Fruit fly (Drosophila melanogaster): Measurements from ENCODE around the gene CG15005.

Gene CG15005

dm6 chr3L:4158361-4158760 lies 45.8 kb downstream of the CG15005 start:
- TF ChIP-seq CG10654 (GFP tag; optimal IDR thresholded peaks at IDR 0.05): no peak
- peak; percentile 23 to 47 for TF ChIP-seq bsh (GFP tag; optimal IDR thresholded peaks at IDR 0.05)
- TF ChIP-seq fd96Cb (tag; optimal IDR thresholded peaks at IDR 0.05): peak; percentile 19
- peak; percentile 11 for TF ChIP-seq az2 (GFP tag; optimal IDR thresholded peaks at IDR 0.05)
- no peak for TF ChIP-seq Trl (optimal IDR thresholded peaks at IDR 0.05)
- no peak for TF ChIP-seq Trl (GFP tag; optimal IDR thresholded peaks at IDR 0.05)
- TF ChIP-seq nom (GFP tag; optimal IDR thresholded peaks at IDR 0.05): peak; percentile 19
- TF ChIP-seq CG8478 (optimal IDR thresholded peaks at IDR 0.05): no peak
- peak; percentile 68 for TF ChIP-seq CG9727 (GFP tag; optimal IDR thresholded peaks at IDR 0.05)
- peak; percentile 39 for TF ChIP-seq CG14710 (tag; optimal IDR thresholded peaks at IDR 0.05)
- peak; percentile 45 for TF ChIP-seq Chrac-16 (GFP tag; optimal IDR thresholded peaks at IDR 0.05)
- peak; percentile 27; the same call in 1 of the 2 replicates for TF ChIP-seq CG6689 (GFP tag; IDR thresholded peaks at IDR 0.05)
- TF ChIP-seq yki (optimal IDR thresholded peaks at IDR 0.05): no peak
- peak; percentile 72 for TF ChIP-seq CG2712 (tag; optimal IDR thresholded peaks at IDR 0.05)
- peak; percentile 5 for TF ChIP-seq CG15479 (GFP tag; optimal IDR thresholded peaks at IDR 0.05)
- TF ChIP-seq lbe (GFP tag; optimal IDR thresholded peaks at IDR 0.05): peak; percentile 18
- peak; percentile 55; the same call in 1 of the 2 replicates for TF ChIP-seq CG10959 (GFP tag; IDR thresholded peaks at IDR 0.05)
- TF ChIP-seq tin (GFP tag; optimal IDR thresholded peaks at IDR 0.05): peak; percentile 5
- TF ChIP-seq CG30431 (GFP tag; optimal IDR thresholded peaks at IDR 0.05): peak; percentile 44
- TF ChIP-seq Fer1 (GFP tag; optimal IDR thresholded peaks at IDR 0.05): no peak
- TF ChIP-seq CG34422 (GFP tag; IDR thresholded peaks at IDR 0.05): no peak
- no peak for TF ChIP-seq Lim3 (GFP tag; IDR thresholded peaks at IDR 0.05)
- peak; percentile 15 for TF ChIP-seq Abd-B (GFP tag; optimal IDR thresholded peaks at IDR 0.05)
- TF ChIP-seq CG10147 (GFP tag; optimal IDR thresholded peaks at IDR 0.05): no peak
- no peak for TF ChIP-seq Antp (GFP tag; optimal IDR thresholded peaks at IDR 0.05)
- peak; percentile 2 for TF ChIP-seq sens (GFP tag)
- peak; percentile 58 for TF ChIP-seq zf30C (GFP tag; optimal IDR thresholded peaks at IDR 0.05)
- peak; percentile 15 for TF ChIP-seq CG8924 (tag; optimal IDR thresholded peaks at IDR 0.05)
- TF ChIP-seq CG8388 (GFP tag; optimal IDR thresholded peaks at IDR 0.05): peak; percentile 22
- TF ChIP-seq CG18262 (tag; optimal IDR thresholded peaks at IDR 0.05): peak; percentile 56
- no peak for TF ChIP-seq maf-S (GFP tag; optimal IDR thresholded peaks at IDR 0.05)
- TF ChIP-seq CG17568 (GFP tag; optimal IDR thresholded peaks at IDR 0.05): no peak
- TF ChIP-seq Ssrp (tag; optimal IDR thresholded peaks at IDR 0.05): peak; percentile 3
- TF ChIP-seq phol (tag; optimal IDR thresholded peaks at IDR 0.05): peak; percentile 44
- TF ChIP-seq dmrt99B (tag; optimal IDR thresholded peaks at IDR 0.05): no peak
- TF ChIP-seq gce (GFP tag; IDR thresholded peaks at IDR 0.05): 0 out of 3 replicates have a peak, but pooled peaks have one; percentile 30
- no peak for TF ChIP-seq Dfd (GFP tag; optimal IDR thresholded peaks at IDR 0.05)
- TF ChIP-seq prd (optimal IDR thresholded peaks at IDR 0.05): no peak
- TF ChIP-seq prd (GFP tag; IDR thresholded peaks at IDR 0.05): peak; percentile 87
- no peak for TF ChIP-seq Mes4 (GFP tag; optimal IDR thresholded peaks at IDR 0.05)
- no peak for TF ChIP-seq NC2β (GFP tag; optimal IDR thresholded peaks at IDR 0.05)
- no peak for TF ChIP-seq btn (GFP tag; optimal IDR thresholded peaks at IDR 0.05)
- peak; percentile 37 for TF ChIP-seq trem (tag; optimal IDR thresholded peaks at IDR 0.05)
- TF ChIP-seq Xrp1 (GFP tag; IDR thresholded peaks at IDR 0.05): peak; percentile 76
- no peak for TF ChIP-seq sc (optimal IDR thresholded peaks at IDR 0.05)
- peak; percentile 14 for TF ChIP-seq sc (GFP tag; optimal IDR thresholded peaks at IDR 0.05)
- no peak for TF ChIP-seq CG34224 (GFP tag; IDR thresholded peaks at IDR 0.05; ENCODE audit: partially characterized antibody)
- peak; percentile 66; the same call in 1 of the 2 replicates for TF ChIP-seq ara (GFP tag; IDR thresholded peaks at IDR 0.05)
- no peak for TF ChIP-seq CG2116 (GFP tag; optimal IDR thresholded peaks at IDR 0.05)
- TF ChIP-seq CG12391 (tag; optimal IDR thresholded peaks at IDR 0.05): peak; percentile 34
- TF ChIP-seq CG30403 (GFP tag; optimal IDR thresholded peaks at IDR 0.05): peak; percentile 9
- TF ChIP-seq CG4404 (GFP tag; IDR thresholded peaks at IDR 0.05): peak; percentile 76
- TF ChIP-seq pum (GFP tag; optimal IDR thresholded peaks at IDR 0.05): no peak
